Fruit fly (Drosophila melanogaster) S2 (cell line): ENCODE data around the gene CG6638.

Source experiments
- CG8478 ChIP-seq: fragments of >200 bp; optimal IDR thresholded peaks from 2 replicates; lab custom pipeline; 2018
- CTCF ChIP-seq, 2 experiments: fragments of >200 bp; optimal IDR thresholded peaks; 2 replicates each; lab custom pipeline; 2018

CG6638 gene

dm6 chr3L:8575844-8576842 is at the start of gene CG6638, which contains the start of gene CG43078:
TSS of gene CG6638 (minus strand) at chr3L:8576078.
TSS of gene CG43078 (plus strand) at chr3L:8576808.
- TF ChIP-seq CG8478 (lab: Kevin White, UChicago) (no peak), CTCF (optimal IDR thresholded peaks at IDR 0.05; lab: Kevin White, UChicago) (no peak)

- TF ChIP-seq CTCF (optimal IDR thresholded peaks at IDR 0.05; lab: Kevin White, UChicago) (no peak), CG8478 (lab: Kevin White, UChicago) (no peak)
Observed at dm6 chr3L:8623702-8624421, 48.0 kb upstream of the CG6638 start, which contains the start of the genes GAPsec and Zasp66. TSS of gene GAPsec (minus strand) at chr3L:8623901. TSS of gene Zasp66 (plus strand) at chr3L:8624371.

- TF ChIP-seq CG8478 (lab: Kevin White, UChicago) (no peak), CTCF (optimal IDR thresholded peaks at IDR 0.05; lab: Kevin White, UChicago) (no peak)
Observed at dm6 chr3L:8621465-8621864, 45.6 kb upstream of the CG6638 start.

dm6 chr3L:8619588-8619987 is 43.7 kb upstream of the CG6638 start, which contains the start of gene S-Lap2:
TSS of gene S-Lap2 (plus strand) at chr3L:8619888.
- no peak for TF ChIP-seq CTCF (optimal IDR thresholded peaks at IDR 0.05; lab: Kevin White, UChicago)
- TF ChIP-seq CG8478 (lab: Kevin White, UChicago): no peak

- TF ChIP-seq CTCF (optimal IDR thresholded peaks at IDR 0.05; lab: Kevin White, UChicago) (no peak), CG8478 (lab: Kevin White, UChicago) (no peak)
Observed at dm6 chr3L:8616935-8617334, 41.1 kb upstream of the CG6638 start, which contains the start of gene S-Lap1. TSS of gene S-Lap1 (plus strand) at chr3L:8617235.

- TF ChIP-seq CTCF (optimal IDR thresholded peaks at IDR 0.05; lab: Kevin White, UChicago) (no peak), CG8478 (lab: Kevin White, UChicago) (no peak)
Observed at dm6 chr3L:8607449-8607848, 31.6 kb upstream of the CG6638 start.

dm6 chr3L:8603880-8604692 is 28.2 kb upstream of the CG6638 start, which contains the start of the genes CG5989 and CG6282:
TSS of gene CG5989 (minus strand) at chr3L:8604149.
TSS of gene CG6282 (plus strand) at chr3L:8604657.
- no peak for TF ChIP-seq CG8478 (lab: Kevin White, UChicago)
- TF ChIP-seq CTCF (optimal IDR thresholded peaks at IDR 0.05; lab: Kevin White, UChicago): peak; percentile 31 to 56

- TF ChIP-seq CTCF (optimal IDR thresholded peaks at IDR 0.05; lab: Kevin White, UChicago): peak; percentile 26 to 28
- no peak for TF ChIP-seq CG8478 (lab: Kevin White, UChicago)
Observed at dm6 chr3L:8600752-8601433, 25.0 kb upstream of the CG6638 start, which contains the start of the genes Nelf-E and RpL14. TSS of gene Nelf-E (minus strand) at chr3L:8600879. TSS of gene RpL14 (plus strand) at chr3L:8601006.

- TF ChIP-seq CG8478 (lab: Kevin White, UChicago): no peak
- no peak for TF ChIP-seq CTCF (optimal IDR thresholded peaks at IDR 0.05; lab: Kevin White, UChicago)
Observed at dm6 chr3L:8584086-8584485, 8.2 kb upstream of the CG6638 start.

- TF ChIP-seq CTCF (optimal IDR thresholded peaks at IDR 0.05; lab: Kevin White, UChicago): no peak
- no peak for TF ChIP-seq CG8478 (lab: Kevin White, UChicago)
Observed at dm6 chr3L:8582105-8582707, 6.3 kb upstream of the CG6638 start.

- TF ChIP-seq CG8478 (lab: Kevin White, UChicago) (no peak), CTCF (optimal IDR thresholded peaks at IDR 0.05; lab: Kevin White, UChicago) (no peak)
Observed at dm6 chr3L:8580780-8581179, 4.9 kb upstream of the CG6638 start.

- TF ChIP-seq CTCF (optimal IDR thresholded peaks at IDR 0.05; lab: Kevin White, UChicago) (no peak), CG8478 (lab: Kevin White, UChicago) (no peak)
Observed at dm6 chr3L:8579513-8579912, 3.6 kb upstream of the CG6638 start.

dm6 chr3L:8578470-8578869 is 2.6 kb upstream of the CG6638 start:
- no peak for TF ChIP-seq CTCF (optimal IDR thresholded peaks at IDR 0.05; lab: Kevin White, UChicago)
- no peak for TF ChIP-seq CG8478 (lab: Kevin White, UChicago)
